Worm (Caenorhabditis elegans): Measurements from ENCODE around the gene rab-14.
A peak's percentile ranks its signal among the peaks of the same experiment; 100 is the strongest.

Gene rab-14

ce11 chrX:15642638-15643037 is 36.2 kb upstream of the rab-14 start, which contains the start of gene H08J19.1:
H08J19.1 (plus strand) TSS chrX:15642938.
- TF ChIP-seq ama-1 (optimal IDR thresholded peaks at IDR 0.05) (no peak), scrt-1 (GFP tag; IDR thresholded peaks at IDR 0.05) (no peak), F13C5.2 (tag; optimal IDR thresholded peaks at IDR 0.05) (no peak), ets-7 (tag; optimal IDR thresholded peaks at IDR 0.05) (no peak), tra-4 (tag; optimal IDR thresholded peaks at IDR 0.05) (no peak), B0310.2 (tag; optimal IDR thresholded peaks at IDR 0.05) (no peak), pes-1 (GFP tag; IDR thresholded peaks at IDR 0.05) (no peak), ceh-36 (tag; optimal IDR thresholded peaks at IDR 0.05) (no peak), tbx-37 (GFP tag; conservative IDR thresholded peaks at IDR 0.05) (no peak), sea-1 (GFP tag; conservative IDR thresholded peaks at IDR 0.05) (no peak), flt-1 (GFP tag; IDR thresholded peaks at IDR 0.05) (no peak), aly-1 (tag; optimal IDR thresholded peaks at IDR 0.05) (no peak), hmg-4 (GFP tag; optimal IDR thresholded peaks at IDR 0.05) (no peak), ceh-13 (GFP tag; optimal IDR thresholded peaks at IDR 0.05) (no peak), hmbx-1 (tag; optimal IDR thresholded peaks at IDR 0.05) (no peak)

- no peak for TF ChIP-seq B0310.2 (tag; optimal IDR thresholded peaks at IDR 0.05)
- no peak for TF ChIP-seq ceh-36 (tag; optimal IDR thresholded peaks at IDR 0.05)
- TF ChIP-seq aly-1 (tag; optimal IDR thresholded peaks at IDR 0.05), result no peak
- no peak for TF ChIP-seq tbx-37 (GFP tag; conservative IDR thresholded peaks at IDR 0.05)
- no peak for TF ChIP-seq ets-7 (tag; optimal IDR thresholded peaks at IDR 0.05)
- TF ChIP-seq ceh-13 (GFP tag; optimal IDR thresholded peaks at IDR 0.05), result no peak
- no peak for TF ChIP-seq hmg-4 (GFP tag; optimal IDR thresholded peaks at IDR 0.05)
- TF ChIP-seq sea-1 (GFP tag; conservative IDR thresholded peaks at IDR 0.05), result no peak
- TF ChIP-seq hmbx-1 (tag; optimal IDR thresholded peaks at IDR 0.05), result no peak
- no peak for TF ChIP-seq flt-1 (GFP tag; IDR thresholded peaks at IDR 0.05)
Observed at ce11 chrX:15641380-15641779, 34.9 kb upstream of the rab-14 start.

ce11 chrX:15640603-15641002 is 34.2 kb upstream of the rab-14 start, which contains the start of gene K09E9.7:
K09E9.7 (plus strand) TSS chrX:15640903.
- TF ChIP-seq flt-1 (GFP tag; IDR thresholded peaks at IDR 0.05) (no peak), B0310.2 (tag; optimal IDR thresholded peaks at IDR 0.05) (no peak), scrt-1 (GFP tag; IDR thresholded peaks at IDR 0.05) (no peak), ama-1 (optimal IDR thresholded peaks at IDR 0.05) (no peak), ceh-13 (GFP tag; optimal IDR thresholded peaks at IDR 0.05) (no peak), tra-4 (tag; optimal IDR thresholded peaks at IDR 0.05) (no peak), ceh-36 (tag; optimal IDR thresholded peaks at IDR 0.05) (no peak), hnd-1 (tag; optimal IDR thresholded peaks at IDR 0.05) (no peak), F13C5.2 (tag; optimal IDR thresholded peaks at IDR 0.05) (no peak), tbx-11 (GFP tag; IDR thresholded peaks at IDR 0.05) (no peak), aly-1 (tag; optimal IDR thresholded peaks at IDR 0.05) (no peak), sea-1 (GFP tag; conservative IDR thresholded peaks at IDR 0.05) (no peak), tbx-37 (GFP tag; conservative IDR thresholded peaks at IDR 0.05) (no peak), hmbx-1 (tag; optimal IDR thresholded peaks at IDR 0.05) (no peak), ets-7 (tag; optimal IDR thresholded peaks at IDR 0.05) (no peak), hmg-4 (GFP tag; optimal IDR thresholded peaks at IDR 0.05) (no peak), pes-1 (GFP tag; IDR thresholded peaks at IDR 0.05) (no peak)

ce11 chrX:15633964-15634363 is 27.5 kb upstream of the rab-14 start:
- TF ChIP-seq tra-4 (tag; optimal IDR thresholded peaks at IDR 0.05) (no peak), sea-1 (GFP tag; conservative IDR thresholded peaks at IDR 0.05) (no peak), aly-1 (tag; optimal IDR thresholded peaks at IDR 0.05) (no peak), scrt-1 (GFP tag; IDR thresholded peaks at IDR 0.05) (no peak), ceh-36 (tag; optimal IDR thresholded peaks at IDR 0.05) (no peak), B0310.2 (tag; optimal IDR thresholded peaks at IDR 0.05) (no peak), flt-1 (GFP tag; IDR thresholded peaks at IDR 0.05) (no peak), hnd-1 (tag; optimal IDR thresholded peaks at IDR 0.05) (no peak), ama-1 (optimal IDR thresholded peaks at IDR 0.05) (no peak), pes-1 (GFP tag; IDR thresholded peaks at IDR 0.05) (no peak), hmg-4 (GFP tag; optimal IDR thresholded peaks at IDR 0.05) (no peak), F13C5.2 (tag; optimal IDR thresholded peaks at IDR 0.05) (no peak), tbx-11 (GFP tag; IDR thresholded peaks at IDR 0.05) (no peak), hmbx-1 (tag; optimal IDR thresholded peaks at IDR 0.05) (no peak), tbx-37 (GFP tag; conservative IDR thresholded peaks at IDR 0.05) (no peak), ceh-13 (GFP tag; optimal IDR thresholded peaks at IDR 0.05) (no peak), ets-7 (tag; optimal IDR thresholded peaks at IDR 0.05) (no peak)

- TF ChIP-seq F13C5.2 (tag; optimal IDR thresholded peaks at IDR 0.05) (peak; percentile 19), hmbx-1 (tag; optimal IDR thresholded peaks at IDR 0.05) (no peak)
Observed at ce11 chrX:15630790-15631204, 24.4 kb upstream of the rab-14 start.

- TF ChIP-seq hmbx-1 (tag; optimal IDR thresholded peaks at IDR 0.05), result no peak
Observed at ce11 chrX:15630340-15630739, 23.9 kb upstream of the rab-14 start, which contains the start of gene K09E9.4. K09E9.4 (minus strand) TSS chrX:15630440.

ce11 chrX:15629615-15630014 is 23.2 kb upstream of the rab-14 start:
- TF ChIP-seq ets-7 (tag; optimal IDR thresholded peaks at IDR 0.05) (no peak), F13C5.2 (tag; optimal IDR thresholded peaks at IDR 0.05) (no peak), tbx-11 (GFP tag; IDR thresholded peaks at IDR 0.05) (no peak), sea-1 (GFP tag; conservative IDR thresholded peaks at IDR 0.05) (no peak), ceh-13 (GFP tag; optimal IDR thresholded peaks at IDR 0.05) (no peak), hmg-4 (GFP tag; optimal IDR thresholded peaks at IDR 0.05) (no peak), aly-1 (tag; optimal IDR thresholded peaks at IDR 0.05) (no peak), scrt-1 (GFP tag; IDR thresholded peaks at IDR 0.05) (no peak), ama-1 (optimal IDR thresholded peaks at IDR 0.05) (no peak), hnd-1 (tag; optimal IDR thresholded peaks at IDR 0.05) (no peak), tbx-37 (GFP tag; conservative IDR thresholded peaks at IDR 0.05) (no peak), pes-1 (GFP tag; IDR thresholded peaks at IDR 0.05) (no peak), B0310.2 (tag; optimal IDR thresholded peaks at IDR 0.05) (no peak), flt-1 (GFP tag; IDR thresholded peaks at IDR 0.05) (no peak), tra-4 (tag; optimal IDR thresholded peaks at IDR 0.05) (no peak), ceh-36 (tag; optimal IDR thresholded peaks at IDR 0.05) (no peak)

- TF ChIP-seq ceh-36 (tag; optimal IDR thresholded peaks at IDR 0.05) (no peak), hnd-1 (tag; optimal IDR thresholded peaks at IDR 0.05) (no peak), B0310.2 (tag; optimal IDR thresholded peaks at IDR 0.05) (no peak), ceh-13 (GFP tag; optimal IDR thresholded peaks at IDR 0.05) (no peak), aly-1 (tag; optimal IDR thresholded peaks at IDR 0.05) (no peak), hmg-4 (GFP tag; optimal IDR thresholded peaks at IDR 0.05) (no peak), flt-1 (GFP tag; IDR thresholded peaks at IDR 0.05) (no peak), tbx-11 (GFP tag; IDR thresholded peaks at IDR 0.05) (no peak), sea-1 (GFP tag; conservative IDR thresholded peaks at IDR 0.05) (no peak), scrt-1 (GFP tag; IDR thresholded peaks at IDR 0.05) (no peak)
Observed at ce11 chrX:15628945-15629344, 22.5 kb upstream of the rab-14 start.

Measured in whole organism, early embryonic.